Fruit fly (Drosophila melanogaster) whole organism, prepupa: ENCODE data around the gene Jupiter.

ENCODE experiments used
- Blimp-1 ChIP-seq: fragments of 200-800 bp; sonication (Bioruptor generic); optimal IDR thresholded peaks from 3 replicates; lab custom pipeline; 2017; ENCODE audit warnings: missing biosample characterization, missing genetic modification characterization, mild to moderate bottlenecking, moderate library complexity, missing genetic modification reagents
- CG15336 ChIP-seq: fragments of 200-800 bp; sonication (Bioruptor generic); IDR thresholded peaks from 2 replicates; pipeline ENCODE4 v1.3.6; 2022; ENCODE audit warnings: missing biosample characterization, missing genetic modification characterization
- CG6276 ChIP-seq: fragments of 200-800 bp; sonication (Bioruptor generic); optimal IDR thresholded peaks from 2 replicates; lab custom pipeline; 2017; ENCODE audit warnings: missing biosample characterization, mild to moderate bottlenecking, missing genetic modification characterization
- CG6792 ChIP-seq: fragments of 200-800 bp; sonication (Bioruptor generic); optimal IDR thresholded peaks from 3 replicates; lab custom pipeline; 2016; ENCODE audit warnings: missing biosample characterization, missing genetic modification characterization
- CG8319 ChIP-seq: fragments of 200-800 bp; sonication (Bioruptor generic); optimal IDR thresholded peaks from 3 replicates; lab custom pipeline; 2016; ENCODE audit warnings: missing biosample characterization, missing genetic modification characterization
- Eip78C ChIP-seq: fragments of 200-800 bp; sonication (Bioruptor generic); peaks from one replicate; lab custom pipeline; 2016; ENCODE audit warnings: missing biosample characterization, missing genetic modification characterization
- Gug ChIP-seq: fragments of 200-800 bp; sonication (Bioruptor generic); IDR thresholded peaks from 2 replicates; pipeline ENCODE4 v1.3.6; 2022; ENCODE audit warnings: missing biosample characterization, missing genetic modification characterization
- Hr39 ChIP-seq: fragments of 200-800 bp; sonication (Bioruptor generic); optimal IDR thresholded peaks from 2 replicates; lab custom pipeline; 2016; ENCODE audit warnings: missing biosample characterization, missing genetic modification characterization
- Lpt ChIP-seq: fragments of 200-800 bp; sonication (Bioruptor generic); optimal IDR thresholded peaks from 3 replicates; lab custom pipeline; 2016; ENCODE audit warnings: missing biosample characterization, missing genetic modification characterization
- OdsH ChIP-seq: fragments of 200-800 bp; sonication (Bioruptor generic); optimal IDR thresholded peaks from 3 replicates; lab custom pipeline; 2016; ENCODE audit warnings: missing biosample characterization, missing genetic modification characterization
- dac ChIP-seq: fragments of 200-800 bp; sonication (Bioruptor generic); optimal IDR thresholded peaks from 2 replicates; lab custom pipeline; 2017; ENCODE audit warnings: missing biosample characterization, mild to moderate bottlenecking, missing genetic modification characterization
- net ChIP-seq: fragments of 200-800 bp; sonication (Bioruptor generic); optimal IDR thresholded peaks from 3 replicates; lab custom pipeline; 2016; ENCODE audit warnings: missing biosample characterization, missing genetic modification characterization
- pdm3 ChIP-seq: fragments of 200-800 bp; sonication (Bioruptor generic); optimal IDR thresholded peaks from 3 replicates; lab custom pipeline; 2016; ENCODE audit warnings: missing biosample characterization, missing genetic modification characterization
- svp ChIP-seq: fragments of 200-800 bp; sonication (Bioruptor generic); peaks from one replicate; lab custom pipeline; 2016; ENCODE audit warnings: missing biosample characterization, missing genetic modification characterization

- TF ChIP-seq Hr39 (GFP tag; lab: Kevin White, UChicago) (no peak), CG8319 (no peak), dac (GFP tag; lab: Kevin White, UChicago) (no peak), CG6276 (GFP tag; lab: Kevin White, UChicago) (no peak), OdsH (GFP tag; lab: Kevin White, UChicago) (no peak), svp (GFP tag; lab: Kevin White, UChicago) (peak; percentile 91), Blimp-1 (no peak), CG6792 (GFP tag; lab: Kevin White, UChicago) (no peak), net (GFP tag; lab: Kevin White, UChicago) (no peak), CG15336 (GFP tag; lab: Robert Waterston, UW) (no peak), pdm3 (GFP tag; lab: Kevin White, UChicago) (no peak), Gug (no peak), Lpt (GFP tag; lab: Kevin White, UChicago) (no peak), Eip78C (GFP tag; lab: Kevin White, UChicago) (peak; percentile 7)
Observed at dm6 chr3R:11665925-11666687, 46.4 kb upstream of the Jupiter start.
